Fruit fly (Drosophila melanogaster) whole organism, embryonic: ENCODE data around the gene neur.

Experiments
- Asciz ChIP-seq: fragments of 200-800 bp; sonication (Bioruptor generic); optimal IDR thresholded peaks from 2 replicates; lab custom pipeline; 2017; ENCODE audit warnings: missing biosample characterization, mild to moderate bottlenecking, missing genetic modification characterization, missing genetic modification reagents
- Atf-2 ChIP-seq: fragments of 200-800 bp; sonication (Bioruptor generic); optimal IDR thresholded peaks from 2 replicates; lab custom pipeline; 2016; ENCODE audit warnings: missing biosample characterization, missing genetic modification characterization
- Bdp1 ChIP-seq: fragments of 200-800 bp; sonication (Bioruptor generic); optimal IDR thresholded peaks from 3 replicates; lab custom pipeline; 2016; ENCODE audit warnings: missing biosample characterization, missing genetic modification characterization
- CG10462 ChIP-seq: fragments of 200-800 bp; sonication (Bioruptor generic); optimal IDR thresholded peaks from 2 replicates; lab custom pipeline; 2016; ENCODE audit warnings: missing biosample characterization, missing genetic modification characterization
- CG12071 ChIP-seq: fragments of 200-800 bp; sonication (Bioruptor generic); optimal IDR thresholded peaks from 3 replicates; lab custom pipeline; 2018; ENCODE audit warnings: missing biosample characterization, mild to moderate bottlenecking, missing genetic modification characterization
- CG15696 ChIP-seq: fragments of 200-800 bp; sonication (Bioruptor generic); optimal IDR thresholded peaks from 2 replicates; lab custom pipeline; 2019; ENCODE audit warnings: missing biosample characterization, mild to moderate bottlenecking, missing genetic modification characterization, moderate library complexity
- CG16815 ChIP-seq: fragments of 200-800 bp; sonication (Bioruptor generic); optimal IDR thresholded peaks from 3 replicates; lab custom pipeline; 2017; ENCODE audit warnings: missing biosample characterization, mild to moderate bottlenecking, missing genetic modification characterization
- CG17385 ChIP-seq: fragments of 200-800 bp; sonication (Bioruptor generic); optimal IDR thresholded peaks from 3 replicates; lab custom pipeline; 2018; ENCODE audit warnings: missing biosample characterization, mild to moderate bottlenecking, missing genetic modification characterization
- CG2889 ChIP-seq: fragments of 200-800 bp; sonication (Bioruptor generic); IDR thresholded peaks from 3 replicates; pipeline ENCODE4 v1.3.6; 2022; ENCODE audit warnings: missing biosample characterization, missing genetic modification characterization
- CG3995 ChIP-seq: fragments of 200-800 bp; sonication (Bioruptor generic); optimal IDR thresholded peaks from 3 replicates; lab custom pipeline; 2016; ENCODE audit warnings: missing biosample characterization, missing genetic modification characterization
- CG4282 ChIP-seq: fragments of 200-800 bp; sonication (Bioruptor generic); optimal IDR thresholded peaks from 2 replicates; lab custom pipeline; 2016; ENCODE audit warnings: missing biosample characterization, missing genetic modification characterization
- CG6175 ChIP-seq: fragments of 200-800 bp; sonication (Bioruptor generic); IDR thresholded peaks from 3 replicates; pipeline ENCODE4 v1.3.6; 2022; ENCODE audit warnings: missing biosample characterization, missing genetic modification characterization
- CG6272 ChIP-seq: fragments of 200-800 bp; sonication (Bioruptor generic); IDR thresholded peaks from 2 replicates; pipeline ENCODE4 v1.3.6; 2022; ENCODE audit warnings: missing biosample characterization, missing genetic modification characterization
- CG7372 ChIP-seq: fragments of 200-800 bp; sonication (Bioruptor generic); IDR thresholded peaks from 2 replicates; pipeline ENCODE4 v1.3.6; 2022; ENCODE audit warnings: missing biosample characterization, missing genetic modification characterization
- CG7556 ChIP-seq: fragments of 200-800 bp; sonication (Bioruptor generic); optimal IDR thresholded peaks from 2 replicates; lab custom pipeline; 2017; ENCODE audit warnings: missing biosample characterization, mild to moderate bottlenecking, missing genetic modification characterization
- CG7839 ChIP-seq: fragments of 200-800 bp; sonication (Bioruptor generic); optimal IDR thresholded peaks from 3 replicates; lab custom pipeline; 2018; ENCODE audit warnings: missing biosample characterization, mild to moderate bottlenecking, missing genetic modification characterization, moderate library complexity
- CHES-1-like ChIP-seq: fragments of 200-800 bp; sonication (Bioruptor generic); optimal IDR thresholded peaks from 2 replicates; lab custom pipeline; 2016; ENCODE audit warnings: missing biosample characterization, missing genetic modification characterization
- D19B ChIP-seq: fragments of 200-800 bp; sonication (Bioruptor generic); optimal IDR thresholded peaks from 2 replicates; lab custom pipeline; 2017; ENCODE audit warnings: missing biosample characterization, mild to moderate bottlenecking, missing genetic modification characterization
- Dad ChIP-seq: fragments of 200-800 bp; sonication (Bioruptor generic); optimal IDR thresholded peaks from 3 replicates; lab custom pipeline; 2016; ENCODE audit warnings: missing biosample characterization, missing genetic modification characterization
- Doc3 ChIP-seq: fragments of 200-800 bp; sonication (Bioruptor generic); IDR thresholded peaks from 3 replicates; pipeline ENCODE4 v1.3.6; 2022; ENCODE audit warnings: missing biosample characterization, missing genetic modification characterization; ENCODE audit not compliant: partially characterized antibody
- Dp ChIP-seq: fragments of 200-800 bp; sonication (Bioruptor generic); optimal IDR thresholded peaks from 2 replicates; lab custom pipeline; 2018; ENCODE audit warnings: missing biosample characterization, mild to moderate bottlenecking, missing genetic modification characterization, moderate library complexity
- Dref ChIP-seq: fragments of 200-800 bp; sonication (Bioruptor generic); IDR thresholded peaks from 2 replicates; pipeline ENCODE4 v1.3.6; 2022; ENCODE audit warnings: missing biosample characterization, missing genetic modification characterization
- HLH54F ChIP-seq: fragments of 200-800 bp; sonication (Bioruptor generic); optimal IDR thresholded peaks from 3 replicates; lab custom pipeline; 2016; ENCODE audit warnings: missing biosample characterization, missing genetic modification characterization
- Jarid2 ChIP-seq: fragments of 200-800 bp; sonication (Bioruptor generic); optimal IDR thresholded peaks from 3 replicates; lab custom pipeline; 2017; ENCODE audit warnings: mild to moderate bottlenecking, missing biosample characterization, missing genetic modification reagents, missing genetic modification characterization
- Max ChIP-seq: fragments of 200-800 bp; sonication (Bioruptor generic); optimal IDR thresholded peaks from 2 replicates; lab custom pipeline; 2016; ENCODE audit warnings: missing biosample characterization, mild to moderate bottlenecking, missing genetic modification characterization
- NC2α ChIP-seq: fragments of 200-800 bp; sonication (Bioruptor generic); optimal IDR thresholded peaks from 2 replicates; lab custom pipeline; 2016; ENCODE audit warnings: missing biosample characterization, missing genetic modification characterization
- ato ChIP-seq: fragments of 200-800 bp; sonication (Bioruptor generic); IDR thresholded peaks from 2 replicates; pipeline ENCODE4 v1.3.6; 2022; ENCODE audit warnings: missing biosample characterization, missing genetic modification characterization; ENCODE audit not compliant: partially characterized antibody
- az2 ChIP-seq: fragments of 200-800 bp; sonication (Bioruptor generic); optimal IDR thresholded peaks from 3 replicates; lab custom pipeline; 2016; ENCODE audit warnings: missing biosample characterization, missing genetic modification characterization
- bab2 ChIP-seq: fragments of 200-800 bp; sonication (Bioruptor generic); optimal IDR thresholded peaks from 2 replicates; lab custom pipeline; 2016; ENCODE audit warnings: missing biosample characterization, missing genetic modification characterization
- cad ChIP-seq: fragments of >200 bp; optimal IDR thresholded peaks from 2 replicates; lab custom pipeline; 2017; ENCODE audit warnings: missing biosample characterization, missing genetic modification characterization
- chm ChIP-seq: fragments of 200-800 bp; sonication (Bioruptor generic); IDR thresholded peaks from 2 replicates; pipeline ENCODE4 v1.3.6; 2022; ENCODE audit warnings: missing biosample characterization, missing genetic modification characterization
- danr ChIP-seq: fragments of 200-800 bp; sonication (Bioruptor generic); IDR thresholded peaks from 2 replicates; pipeline ENCODE4 v1.3.6; 2022; ENCODE audit warnings: missing biosample characterization, missing genetic modification characterization
- dimm ChIP-seq: fragments of 200-800 bp; sonication (Bioruptor generic); IDR thresholded peaks from 2 replicates; pipeline ENCODE4 v1.3.6; 2022; ENCODE audit warnings: missing biosample characterization, missing genetic modification characterization
- dmrt11E ChIP-seq: fragments of 200-800 bp; sonication (Bioruptor generic); optimal IDR thresholded peaks from 3 replicates; lab custom pipeline; 2018; ENCODE audit warnings: missing biosample characterization, mild to moderate bottlenecking, missing genetic modification characterization, moderate library complexity
- dpn ChIP-seq, 2 experiments: fragments of 200-800 bp; sonication (Bioruptor generic); optimal IDR thresholded peaks; 3 replicates each; lab custom pipeline; 2016; ENCODE audit warnings: missing biosample characterization in 2 of 2, missing genetic modification characterization in 2 of 2
- ftz-f1 ChIP-seq: fragments of 200-800 bp; sonication (Bioruptor generic); optimal IDR thresholded peaks from 2 replicates; lab custom pipeline; 2016; ENCODE audit warnings: missing biosample characterization, missing genetic modification characterization
- fu2 ChIP-seq: fragments of 200-800 bp; sonication (Bioruptor generic); optimal IDR thresholded peaks from 2 replicates; lab custom pipeline; 2016; ENCODE audit warnings: missing biosample characterization, missing genetic modification characterization
- gem ChIP-seq: fragments of 200-800 bp; sonication (Bioruptor generic); optimal IDR thresholded peaks from 2 replicates; lab custom pipeline; 2019; ENCODE audit warnings: missing biosample characterization, mild to moderate bottlenecking, missing genetic modification characterization, moderate library complexity
- hb ChIP-seq: fragments of 200-800 bp; sonication (Bioruptor generic); IDR thresholded peaks from 3 replicates; pipeline ENCODE4 v1.3.6; 2022; ENCODE audit warnings: missing biosample characterization, missing genetic modification characterization; ENCODE audit not compliant: partially characterized antibody
- her ChIP-seq: fragments of 200-800 bp; sonication (Bioruptor generic); optimal IDR thresholded peaks from 2 replicates; lab custom pipeline; 2016; ENCODE audit warnings: missing biosample characterization, missing genetic modification characterization
- ken ChIP-seq: fragments of 200-800 bp; sonication (Bioruptor generic); IDR thresholded peaks from 3 replicates; pipeline ENCODE4 v1.3.6; 2022; ENCODE audit warnings: missing biosample characterization, missing genetic modification characterization
- nau ChIP-seq: fragments of 200-800 bp; sonication (Bioruptor generic); optimal IDR thresholded peaks from 3 replicates; lab custom pipeline; 2017; ENCODE audit warnings: missing biosample characterization, mild to moderate bottlenecking, missing genetic modification characterization, missing genetic modification reagents
- org-1 ChIP-seq: fragments of 200-800 bp; sonication (Bioruptor generic); optimal IDR thresholded peaks from 2 replicates; lab custom pipeline; 2017; ENCODE audit warnings: missing biosample characterization, missing genetic modification characterization
- pb ChIP-seq: fragments of 200-800 bp; sonication (Bioruptor generic); optimal IDR thresholded peaks from 3 replicates; lab custom pipeline; 2016; ENCODE audit warnings: missing biosample characterization, missing genetic modification characterization
- slbo ChIP-seq: fragments of 200-800 bp; sonication (Bioruptor generic); IDR thresholded peaks from 2 replicates; pipeline ENCODE4 v1.3.6; 2022; ENCODE audit warnings: missing biosample characterization, missing genetic modification characterization
- ssp ChIP-seq: fragments of 200-800 bp; sonication (Bioruptor generic); IDR thresholded peaks from 2 replicates; pipeline ENCODE4 v1.3.6; 2022; ENCODE audit warnings: missing biosample characterization, missing genetic modification characterization
- unc-4 ChIP-seq: fragments of 200-800 bp; sonication (Bioruptor generic); IDR thresholded peaks from 2 replicates; pipeline ENCODE4 v1.3.6; 2022; ENCODE audit warnings: missing biosample characterization, missing genetic modification characterization; ENCODE audit not compliant: partially characterized antibody
- wek ChIP-seq: fragments of 200-800 bp; sonication (Bioruptor generic); optimal IDR thresholded peaks from 3 replicates; lab custom pipeline; 2018; ENCODE audit warnings: missing biosample characterization, mild to moderate bottlenecking, missing genetic modification characterization, moderate library complexity
- wor ChIP-seq: fragments of 200-800 bp; sonication (Bioruptor generic); IDR thresholded peaks from 2 replicates; pipeline ENCODE4 v1.3.6; 2022; ENCODE audit warnings: missing biosample characterization, missing genetic modification characterization
- zen2 ChIP-seq: fragments of 200-800 bp; sonication (Bioruptor generic); IDR thresholded peaks from 3 replicates; pipeline ENCODE4 v1.3.6; 2022; ENCODE audit warnings: missing biosample characterization, missing genetic modification characterization; ENCODE audit not compliant: partially characterized antibody

neur gene

dm6 chr3R:9057398-9058058, 18.3 kb upstream of the neur start (continued):
- TF ChIP-seq ftz-f1 (GFP tag; lab: Kevin White, UChicago) (peak; percentile 68), CG16815 (GFP tag; lab: Kevin White, UChicago) (peak; percentile 94), HLH54F (GFP tag; lab: Kevin White, UChicago) (peak; percentile 66), dpn (GFP tag; optimal IDR thresholded peaks at IDR 0.05; lab: Kevin White, UChicago) (peak; percentile 59 to 96), danr (no peak), CG15696 (tag; lab: Kevin White, UChicago) (peak; percentile 96), Dad (peak; percentile 58), nau (peak; percentile 96), CG17385 (peak; percentile 95), fu2 (GFP tag; lab: Kevin White, UChicago) (peak; percentile 4), wor (GFP tag; lab: Robert Waterston, UW) (no peak), Dref (GFP tag; lab: Robert Waterston, UW) (no peak), cad (GFP tag; lab: Kevin White, UChicago) (no peak), CG6272 (GFP tag; lab: Robert Waterston, UW) (peak; percentile 89), ato (GFP tag; lab: Robert Waterston, UW) (no peak), dimm (GFP tag; lab: Robert Waterston, UW) (no peak), az2 (GFP tag; lab: Kevin White, UChicago) (peak; percentile 93), D19B (peak; percentile 91), NC2α (GFP tag; lab: Kevin White, UChicago) (no peak), gem (tag; lab: Kevin White, UChicago) (peak; percentile 100), CG10462 (GFP tag; lab: Kevin White, UChicago) (peak; percentile 91), CG12071 (GFP tag; lab: Kevin White, UChicago) (peak; percentile 88), wek (GFP tag; lab: Kevin White, UChicago) (peak; percentile 55), zen2 (GFP tag; lab: Robert Waterston, UW) (no peak), slbo (no peak), Bdp1 (GFP tag; lab: Kevin White, UChicago) (peak; percentile 61), CG7556 (GFP tag; lab: Kevin White, UChicago) (peak; percentile 100), org-1 (GFP tag; lab: Kevin White, UChicago) (peak; percentile 95), her (GFP tag; lab: Kevin White, UChicago) (no peak), CG2889 (GFP tag; lab: Robert Waterston, UW) (no peak), bab2 (GFP tag; lab: Kevin White, UChicago) (peak; percentile 64), CG6175 (GFP tag; lab: Robert Waterston, UW) (no peak), Doc3 (no peak), pb (peak; percentile 41), hb (GFP tag; lab: Robert Waterston, UW) (no peak), dmrt11E (peak; percentile 98), Dp (GFP tag; lab: Kevin White, UChicago) (peak; percentile 5), CG7372 (GFP tag; lab: Robert Waterston, UW) (no peak), chm (GFP tag; lab: Robert Waterston, UW) (no peak), CG7839 (tag; lab: Kevin White, UChicago) (peak; percentile 98), CHES-1-like (GFP tag; lab: Kevin White, UChicago) (peak; percentile 61), Max (GFP tag; lab: Kevin White, UChicago) (peak; percentile 88), Atf-2 (GFP tag; lab: Kevin White, UChicago) (no peak), CG4282 (no peak), ken (no peak), unc-4 (GFP tag; lab: Robert Waterston, UW) (no peak), CG3995 (GFP tag; lab: Kevin White, UChicago) (peak; percentile 81), ssp (GFP tag; lab: Robert Waterston, UW) (no peak), Asciz (GFP tag; lab: Kevin White, UChicago) (peak; percentile 97), Jarid2 (GFP tag; lab: Kevin White, UChicago) (peak; percentile 77)
